Worm (Caenorhabditis elegans): ENCODE results near the gene ubc-1.
"Not testable (repeated sequence)": the region's sequence is repeated elsewhere in the genome, so short reads cannot be mapped to it uniquely, and the experiment has no call there.

The ubc-1 gene

ce11 chrIV:4085787-4086262, 17.0 kb upstream of the ubc-1 start, which contains the start of gene C35B1.2:
Gene C35B1.2 (plus strand): TSS chrIV:4086212.
- no peak for TF ChIP-seq unc-62 (GFP tag; optimal IDR thresholded peaks at IDR 0.05)

- no peak for TF ChIP-seq unc-62 (GFP tag; optimal IDR thresholded peaks at IDR 0.05)
Measured at ce11 chrIV:4093087-4093486, 9.7 kb upstream of the ubc-1 start.

- TF ChIP-seq unc-62 (GFP tag; optimal IDR thresholded peaks at IDR 0.05) = no peak
Measured at ce11 chrIV:4094364-4094763, 8.5 kb upstream of the ubc-1 start.

ce11 chrIV:4096940-4097339, 5.9 kb upstream of the ubc-1 start:
- TF ChIP-seq unc-62 (GFP tag; optimal IDR thresholded peaks at IDR 0.05) = no peak

- no peak for TF ChIP-seq unc-62 (GFP tag; optimal IDR thresholded peaks at IDR 0.05)
Measured at ce11 chrIV:4099773-4100172, 3.0 kb upstream of the ubc-1 start.

- no peak for TF ChIP-seq unc-62 (GFP tag; optimal IDR thresholded peaks at IDR 0.05)
Measured at ce11 chrIV:4108767-4109166, 5.9 kb downstream of the ubc-1 start, which contains the start of gene C35B1.7. Gene C35B1.7 (plus strand): TSS chrIV:4109067.

- TF ChIP-seq unc-62 (GFP tag; optimal IDR thresholded peaks at IDR 0.05) = no peak
Measured at ce11 chrIV:4112387-4112786, 9.6 kb downstream of the ubc-1 start, which contains the start of gene F49F1.14. Gene F49F1.14 (minus strand): TSS chrIV:4112487.

ce11 chrIV:4114526-4114925, 11.7 kb downstream of the ubc-1 start, which contains the start of gene F49F1.15:
Gene F49F1.15 (minus strand): TSS chrIV:4114626.
- no peak for TF ChIP-seq unc-62 (GFP tag; optimal IDR thresholded peaks at IDR 0.05)

ce11 chrIV:4115634-4116033, 12.8 kb downstream of the ubc-1 start, which contains the start of the genes F49F1.4 and F49F1.2:
Gene F49F1.4 (minus strand): TSS chrIV:4115734.
Gene F49F1.2 (plus strand): TSS chrIV:4115943.
- TF ChIP-seq unc-62 (GFP tag; optimal IDR thresholded peaks at IDR 0.05) = no peak

- TF ChIP-seq unc-62 (GFP tag; optimal IDR thresholded peaks at IDR 0.05) = no peak
Measured at ce11 chrIV:4117432-4117831, 14.6 kb downstream of the ubc-1 start, which contains the start of gene drd-50. Gene drd-50 (plus strand): TSS chrIV:4117732.

- TF ChIP-seq unc-62 (GFP tag; optimal IDR thresholded peaks at IDR 0.05) = no peak
Measured at ce11 chrIV:4120263-4120662, 17.4 kb downstream of the ubc-1 start, which contains the start of gene F49F1.5. Gene F49F1.5 (minus strand): TSS chrIV:4120415.

- no peak for TF ChIP-seq unc-62 (GFP tag; optimal IDR thresholded peaks at IDR 0.05)
Measured at ce11 chrIV:4121055-4121454, 18.2 kb downstream of the ubc-1 start.

- TF ChIP-seq unc-62 (GFP tag; optimal IDR thresholded peaks at IDR 0.05) = no peak
Measured at ce11 chrIV:4123083-4123482, 20.3 kb downstream of the ubc-1 start, which contains the start of gene mul-1. Gene mul-1 (minus strand): TSS chrIV:4123166.

ce11 chrIV:4125657-4126056, 22.8 kb downstream of the ubc-1 start, which contains the start of gene F49F1.7:
Gene F49F1.7 (minus strand): TSS chrIV:4125757.
- not testable (repeated sequence) for TF ChIP-seq unc-62 (GFP tag; optimal IDR thresholded peaks at IDR 0.05)

ce11 chrIV:4135744-4136143, 32.9 kb downstream of the ubc-1 start, which contains the start of gene F49F1.17:
Gene F49F1.17 (minus strand): TSS chrIV:4135844.
- no peak for TF ChIP-seq unc-62 (GFP tag; optimal IDR thresholded peaks at IDR 0.05)

- TF ChIP-seq unc-62 (GFP tag; optimal IDR thresholded peaks at IDR 0.05) = no peak
Measured at ce11 chrIV:4137472-4137871, 34.7 kb downstream of the ubc-1 start, which contains the start of gene F49F1.9. Gene F49F1.9 (minus strand): TSS chrIV:4137572.

ce11 chrIV:4139022-4139421, 36.2 kb downstream of the ubc-1 start, which contains the start of gene F49F1.10:
Gene F49F1.10 (minus strand): TSS chrIV:4139122.
- TF ChIP-seq unc-62 (GFP tag; optimal IDR thresholded peaks at IDR 0.05) = no peak
